Worm (Caenorhabditis elegans) whole organism, mixed stage, embryonic: ENCODE measurements around the gene Y48A6B.3.

Source experiments
- M03D4.4 ChIP-seq: sonication (generic microtip); optimal IDR thresholded peaks from 2 replicates; lab custom pipeline; 2017; ENCODE audit warnings: mild to moderate bottlenecking, missing genetic modification characterization, missing compliant biosample characterization
- blmp-1 ChIP-seq: fragments of 150-350 bp; optimal IDR thresholded peaks from 2 replicates; lab custom pipeline; 2014; ENCODE audit warnings: missing biosample characterization, missing genetic modification characterization
- elt-1 ChIP-seq: sonication (generic microtip); optimal IDR thresholded peaks from 2 replicates; lab custom pipeline; 2017; ENCODE audit warnings: missing genetic modification characterization, mild to moderate bottlenecking, missing compliant biosample characterization, antibody characterized with exemption, moderate library complexity, borderline replicate concordance; ENCODE audit not compliant: insufficient read depth
- hlh-1 ChIP-seq: fragments of 150-350 bp; optimal IDR thresholded peaks from 2 replicates; lab custom pipeline; 2014; ENCODE audit warnings: missing biosample characterization, missing genetic modification reagents, missing genetic modification characterization
- lin-13 ChIP-seq: fragments of 150-350 bp; optimal IDR thresholded peaks from 2 replicates; lab custom pipeline; 2014; ENCODE audit warnings: missing biosample characterization, missing genetic modification characterization
- lsy-2 ChIP-seq: fragments of 150-350 bp; optimal IDR thresholded peaks from 2 replicates; lab custom pipeline; 2014; ENCODE audit warnings: missing biosample characterization, missing genetic modification characterization
- mep-1 ChIP-seq: fragments of 150-350 bp; optimal IDR thresholded peaks from 2 replicates; lab custom pipeline; 2017; ENCODE audit warnings: missing biosample characterization, missing genetic modification reagents, missing genetic modification characterization, inconsistent platforms
- nhr-12 ChIP-seq: fragments of 150-350 bp; optimal IDR thresholded peaks from 2 replicates; lab custom pipeline; 2014; ENCODE audit warnings: missing biosample characterization, missing genetic modification characterization
- nhr-2 ChIP-seq: fragments of 150-350 bp; optimal IDR thresholded peaks from 2 replicates; lab custom pipeline; 2014; ENCODE audit warnings: missing biosample characterization, missing genetic modification characterization
- nhr-28 ChIP-seq: fragments of 150-350 bp; optimal IDR thresholded peaks from 2 replicates; lab custom pipeline; 2014; ENCODE audit warnings: missing biosample characterization, missing genetic modification characterization
- pha-4 ChIP-seq: fragments of 150-350 bp; optimal IDR thresholded peaks from 2 replicates; lab custom pipeline; 2018; ENCODE audit warnings: missing biosample characterization, missing genetic modification reagents, missing genetic modification characterization
- sptf-1 ChIP-seq: sonication (generic microtip); optimal IDR thresholded peaks from 2 replicates; lab custom pipeline; 2017; ENCODE audit warnings: mild to moderate bottlenecking, missing genetic modification characterization, moderate library complexity, missing compliant biosample characterization

- TF ChIP-seq mep-1 (tag; lab: Kevin White, UChicago), result no peak
- TF ChIP-seq pha-4 (tag; lab: Kevin White, UChicago), result no peak
- no peak for TF ChIP-seq elt-1
- no peak for TF ChIP-seq lin-13 (tag; lab: Kevin White, UChicago)
- TF ChIP-seq M03D4.4 (tag; lab: Kevin White, UChicago), result no peak
- TF ChIP-seq nhr-28 (tag; lab: Kevin White, UChicago), result no peak
- TF ChIP-seq lsy-2 (tag; lab: Kevin White, UChicago), result no peak
- no peak for TF ChIP-seq sptf-1 (tag; lab: Kevin White, UChicago)
- no peak for TF ChIP-seq nhr-12 (tag; lab: Kevin White, UChicago)
- TF ChIP-seq nhr-2 (tag; lab: Kevin White, UChicago), result no peak
- TF ChIP-seq hlh-1, result no peak
- no peak for TF ChIP-seq blmp-1 (tag; lab: Kevin White, UChicago)
Measured at ce11 chrIII:10981555-10981954, 26.5 kb upstream of the Y48A6B.3 start.
